Worm (Caenorhabditis elegans) whole organism, midembryonic: ENCODE data around the gene K10D11.5.

Source experiments
- T22C8.4 ChIP-seq: fragments of 200-800 bp; sonication (Bioruptor generic); IDR thresholded peaks from 2 replicates; pipeline ENCODE4 v1.3.6; 2022; ENCODE audit warnings: missing genetic modification characterization, missing compliant biosample characterization
- flt-1 ChIP-seq: fragments of 200-800 bp; sonication (Bioruptor generic); IDR thresholded peaks from 2 replicates; pipeline ENCODE4 v1.3.6; 2022; ENCODE audit warnings: missing genetic modification characterization, missing compliant biosample characterization
- klf-2 ChIP-seq: fragments of 200-800 bp; sonication (Bioruptor generic); conservative IDR thresholded peaks from 2 replicates; pipeline ENCODE4 v1.3.6; 2022; ENCODE audit warnings: missing genetic modification reagents, missing genetic modification characterization, missing compliant biosample characterization
- med-1 ChIP-seq: sonication (generic microtip); optimal IDR thresholded peaks from 2 replicates; lab custom pipeline; 2017; ENCODE audit warnings: missing genetic modification characterization, mild to moderate bottlenecking, missing compliant biosample characterization, antibody characterized with exemption, missing genetic modification reagents; ENCODE audit not compliant: insufficient read depth
- tab-1 ChIP-seq: fragments of 200-800 bp; sonication (Bioruptor generic); IDR thresholded peaks from 2 replicates; pipeline ENCODE4 v1.3.6; 2022; ENCODE audit warnings: missing genetic modification characterization, missing compliant biosample characterization
- ztf-23 ChIP-seq: fragments of 200-800 bp; sonication (Bioruptor generic); IDR thresholded peaks from 2 replicates; pipeline ENCODE4 v1.3.6; 2022; ENCODE audit warnings: missing genetic modification reagents, missing genetic modification characterization, missing compliant biosample characterization
- ztf-29 ChIP-seq: fragments of 200-800 bp; sonication (Bioruptor generic); IDR thresholded peaks from 2 replicates; pipeline ENCODE4 v1.3.6; 2022; ENCODE audit warnings: missing genetic modification reagents, missing genetic modification characterization, missing compliant biosample characterization

ce11 chrIV:12965074-12965473 lies 26.6 kb downstream of the K10D11.5 start, which contains the start of gene dod-22:
- TF ChIP-seq klf-2 (GFP tag; lab: Robert Waterston, UW) (no peak), ztf-23 (GFP tag; lab: Robert Waterston, UW) (no peak), flt-1 (GFP tag; lab: Robert Waterston, UW) (no peak), T22C8.4 (GFP tag; lab: Robert Waterston, UW) (no peak), ztf-29 (GFP tag; lab: Robert Waterston, UW) (no peak), med-1 (no peak), tab-1 (GFP tag; lab: Robert Waterston, UW) (no peak)
